Worm (Caenorhabditis elegans) whole organism, midembryonic: ENCODE data around the gene E04F6.4.

ENCODE experiments used
- T22C8.4 ChIP-seq: fragments of 200-800 bp; sonication (Bioruptor generic); IDR thresholded peaks from 2 replicates; pipeline ENCODE4 v1.3.6; 2022; ENCODE audit warnings: missing genetic modification characterization, missing compliant biosample characterization
- cog-1 ChIP-seq: sonication (generic microtip); optimal IDR thresholded peaks from 2 replicates; lab custom pipeline; 2016; ENCODE audit warnings: missing genetic modification characterization, missing compliant biosample characterization
- klf-2 ChIP-seq: fragments of 200-800 bp; sonication (Bioruptor generic); conservative IDR thresholded peaks from 2 replicates; pipeline ENCODE4 v1.3.6; 2022; ENCODE audit warnings: missing genetic modification reagents, missing genetic modification characterization, missing compliant biosample characterization
- med-1 ChIP-seq: sonication (generic microtip); optimal IDR thresholded peaks from 2 replicates; lab custom pipeline; 2017; ENCODE audit warnings: missing genetic modification characterization, mild to moderate bottlenecking, missing compliant biosample characterization, antibody characterized with exemption, missing genetic modification reagents; ENCODE audit not compliant: insufficient read depth
- ref-1 ChIP-seq: fragments of 200-800 bp; sonication (Bioruptor generic); conservative IDR thresholded peaks from 2 replicates; pipeline ENCODE4 v1.3.6; 2022; ENCODE audit warnings: missing genetic modification reagents, missing genetic modification characterization, missing compliant biosample characterization

- TF ChIP-seq med-1 (GFP tag; lab: Kevin White, UChicago) (no peak), T22C8.4 (GFP tag; lab: Robert Waterston, UW) (no peak), klf-2 (GFP tag; lab: Robert Waterston, UW) (no peak), ref-1 (GFP tag; lab: Robert Waterston, UW) (no peak), cog-1 (tag; lab: Kevin White, UChicago) (no peak)
Observed at ce11 chrII:7212059-7212458, 22.8 kb downstream of the E04F6.4 start, which contains the start of gene E04F6.9.
